Fruit fly (Drosophila melanogaster): ENCODE results near the gene CG8209.

The CG8209 gene

dm6 chr3L:7953728-7954127 is 22.5 kb upstream of the CG8209 start (continued):
- TF ChIP-seq pho (GFP tag; optimal IDR thresholded peaks at IDR 0.05) (no peak), CG11504 (tag; optimal IDR thresholded peaks at IDR 0.05) (peak; percentile 20), ind (GFP tag; optimal IDR thresholded peaks at IDR 0.05) (no peak), Blimp-1 (GFP tag; optimal IDR thresholded peaks at IDR 0.05) (peak; percentile 5), lola (GFP tag; optimal IDR thresholded peaks at IDR 0.05) (peak in 1 of 3 experiments; percentile 47), CG8924 (tag; optimal IDR thresholded peaks at IDR 0.05) (peak; percentile 8), gsb-n (tag; optimal IDR thresholded peaks at IDR 0.05) (no peak), CG2712 (tag; optimal IDR thresholded peaks at IDR 0.05) (peak; percentile 71), zf30C (GFP tag; optimal IDR thresholded peaks at IDR 0.05) (peak; percentile 62), CG10979 (tag; optimal IDR thresholded peaks at IDR 0.05) (peak; percentile 52), CG14710 (tag; optimal IDR thresholded peaks at IDR 0.05) (peak; percentile 42), CG17361 (GFP tag; IDR thresholded peaks at IDR 0.05) (peak; percentile 28; the same call in 1 of the 3 replicates), nmo (GFP tag; optimal IDR thresholded peaks at IDR 0.05) (peak; percentile 49), dmrt11E (tag; optimal IDR thresholded peaks at IDR 0.05) (peak; percentile 59), Stat92E (GFP tag; optimal IDR thresholded peaks at IDR 0.05) (peak in 1 of 3 experiments; percentile 13), CG12391 (tag; optimal IDR thresholded peaks at IDR 0.05) (peak; percentile 7), D19B (GFP tag; optimal IDR thresholded peaks at IDR 0.05) (no peak), D (optimal IDR thresholded peaks at IDR 0.05) (no peak), D (GFP tag; optimal IDR thresholded peaks at IDR 0.05) (peak; percentile 37)

dm6 chr3L:7954967-7955366 is 21.2 kb upstream of the CG8209 start:
- 0 out of 2 replicates have a peak, but pooled peaks have one; percentile 31 for TF ChIP-seq Awh (GFP tag; IDR thresholded peaks at IDR 0.05)
- TF ChIP-seq sens-2 (GFP tag; IDR thresholded peaks at IDR 0.05): no peak
- TF ChIP-seq seq (GFP tag; IDR thresholded peaks at IDR 0.05): peak; percentile 62; the same call in 1 of the 2 replicates
- TF ChIP-seq oc (tag; optimal IDR thresholded peaks at IDR 0.05): peak; percentile 12
- TF ChIP-seq exex (tag; optimal IDR thresholded peaks at IDR 0.05): peak; percentile 57
- TF ChIP-seq crol (GFP tag; IDR thresholded peaks at IDR 0.05): peak; percentile 96
- TF ChIP-seq D19B (GFP tag; optimal IDR thresholded peaks at IDR 0.05): no peak
- TF ChIP-seq kni (GFP tag; optimal IDR thresholded peaks at IDR 0.05): peak; percentile 34
- peak; percentile 87 for TF ChIP-seq Nf-YC (tag; optimal IDR thresholded peaks at IDR 0.05)
- peak; percentile 34; the same call in 1 of the 2 replicates for TF ChIP-seq CG4360 (GFP tag; IDR thresholded peaks at IDR 0.05)
- no peak for TF ChIP-seq CG9727 (GFP tag; optimal IDR thresholded peaks at IDR 0.05)
- TF ChIP-seq gsb-n (tag; optimal IDR thresholded peaks at IDR 0.05): peak; percentile 7
- TF ChIP-seq CG12942 (GFP tag; optimal IDR thresholded peaks at IDR 0.05): no peak
- no peak for TF ChIP-seq mirr (GFP tag; optimal IDR thresholded peaks at IDR 0.05)
- TF ChIP-seq Jarid2 (GFP tag; optimal IDR thresholded peaks at IDR 0.05): no peak
- TF ChIP-seq CG4707 (GFP tag; optimal IDR thresholded peaks at IDR 0.05): no peak
- TF ChIP-seq gcm2 (GFP tag; optimal IDR thresholded peaks at IDR 0.05): no peak
- no peak for TF ChIP-seq CG18262 (tag; optimal IDR thresholded peaks at IDR 0.05)
- 0 out of 2 replicates have a peak, but pooled peaks have one; percentile 9 for TF ChIP-seq CG11247 (GFP tag; IDR thresholded peaks at IDR 0.05)
- no peak for TF ChIP-seq Sin3A (optimal IDR thresholded peaks at IDR 0.05)
- TF ChIP-seq scrt (GFP tag; optimal IDR thresholded peaks at IDR 0.05): no peak
- TF ChIP-seq Lim3 (GFP tag; IDR thresholded peaks at IDR 0.05): peak; percentile 39; the same call in 1 of the 2 replicates
- no peak for TF ChIP-seq CG6791 (GFP tag; IDR thresholded peaks at IDR 0.05; ENCODE audit: partially characterized antibody)
- no peak for TF ChIP-seq tup (GFP tag; optimal IDR thresholded peaks at IDR 0.05)
- TF ChIP-seq Nf-YB (GFP tag; optimal IDR thresholded peaks at IDR 0.05): peak; percentile 71
- TF ChIP-seq abd-A (tag; optimal IDR thresholded peaks at IDR 0.05): peak; percentile 81
- TF ChIP-seq pzg (GFP tag; optimal IDR thresholded peaks at IDR 0.05): no peak
- TF ChIP-seq inv (GFP tag; IDR thresholded peaks at IDR 0.05; ENCODE audit: partially characterized antibody): no peak
- TF ChIP-seq Hr51 (GFP tag; optimal IDR thresholded peaks at IDR 0.05): peak in 1 of 2 experiments; percentile 12
- peak; percentile 87 for TF ChIP-seq pros (GFP tag; optimal IDR thresholded peaks at IDR 0.05)
- TF ChIP-seq Ets97D (GFP tag; optimal IDR thresholded peaks at IDR 0.05): no peak
- TF ChIP-seq CG2199 (GFP tag; IDR thresholded peaks at IDR 0.05): 0 out of 3 replicates have a peak, but pooled peaks have one; percentile 13
